Worm (Caenorhabditis elegans) whole organism, L4/young adult: ENCODE results near the gene ccd-5.

Source experiments
- W03F9.2 ChIP-seq: fragments of 150-350 bp; optimal IDR thresholded peaks from 2 replicates; lab custom pipeline; 2014; ENCODE audit warnings: missing biosample characterization, missing genetic modification characterization
- dao-5 ChIP-seq: sonication (generic microtip); optimal IDR thresholded peaks from 2 replicates; lab custom pipeline; 2016; ENCODE audit warnings: missing genotype, missing genetic modification characterization, moderate library complexity, missing compliant biosample characterization

DNA sequence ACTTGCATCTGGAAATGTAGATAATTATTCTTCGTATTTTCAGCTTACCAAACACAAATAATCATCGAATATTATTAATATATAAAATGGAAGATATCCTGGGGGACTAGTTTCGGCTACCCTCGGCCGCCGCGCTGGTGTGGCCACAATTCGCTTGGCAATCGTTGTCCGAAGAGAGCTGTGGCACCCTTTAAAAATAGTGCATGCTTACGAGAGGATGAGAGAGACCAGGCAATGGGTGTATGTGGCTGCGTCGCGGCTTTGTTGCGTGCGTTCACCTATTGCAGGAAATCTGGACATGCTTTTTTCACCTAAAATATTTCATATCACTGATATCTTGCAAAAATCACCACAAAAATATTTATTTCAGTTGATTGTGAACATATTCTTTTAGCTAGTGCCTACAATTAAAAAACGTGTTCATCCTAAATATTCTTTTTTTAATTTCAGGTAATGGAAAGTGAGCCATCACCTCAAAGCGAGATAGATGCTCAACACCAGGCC is at the start of gene ccd-5, which contains the start of gene F52H2.1:
- TF ChIP-seq dao-5 (no peak), W03F9.2 (tag; lab: Kevin White, UChicago) (no peak)
